Worm (Caenorhabditis elegans) whole organism, dauer: Measurements from ENCODE around the gene C35A11.2.

Experiments used
- unc-62 ChIP-seq: sonication (generic microtip); optimal IDR thresholded peaks from 2 replicates; lab custom pipeline; 2017; ENCODE audit warnings: missing biosample characterization, missing genetic modification reagents, missing genetic modification characterization

Gene C35A11.2

ce11 chrV:5410679-5411078 is 24.6 kb downstream of the C35A11.2 start, which contains the start of gene F08F3.4:
Gene F08F3.4, plus strand, starts transcription at chrV:5410955.
- TF ChIP-seq unc-62: no peak

ce11 chrV:5412808-5413405 is 26.8 kb downstream of the C35A11.2 start, which contains the start of gene F08F3.10:
Gene F08F3.10, plus strand, starts transcription at chrV:5413355.
- TF ChIP-seq unc-62: no peak

DNA sequence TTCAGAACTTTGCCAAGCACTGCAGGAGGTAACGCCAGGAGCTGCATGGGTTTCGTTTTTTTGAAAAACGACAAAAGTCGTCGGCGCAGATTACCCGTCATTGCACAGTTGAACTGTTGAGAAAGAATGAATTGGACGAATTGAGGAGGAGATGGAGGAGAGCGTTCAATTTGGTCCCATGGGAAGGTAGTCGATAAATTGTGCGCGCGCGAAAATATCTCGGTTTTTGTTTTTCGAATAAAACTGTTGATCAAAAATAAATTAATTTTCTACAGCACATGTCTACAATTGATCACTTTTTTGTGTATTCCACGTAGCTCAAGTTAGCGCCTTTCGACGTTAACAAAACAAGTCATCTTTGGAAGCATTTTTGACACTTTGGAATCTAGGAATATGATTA is 33.8 kb downstream of the C35A11.2 start, which contains the start of gene F08F3.6:
F08F3.6 (minus strand) TSS at position 153 of the 400 bp plus-strand sequence.
- no peak for TF ChIP-seq unc-62

DNA sequence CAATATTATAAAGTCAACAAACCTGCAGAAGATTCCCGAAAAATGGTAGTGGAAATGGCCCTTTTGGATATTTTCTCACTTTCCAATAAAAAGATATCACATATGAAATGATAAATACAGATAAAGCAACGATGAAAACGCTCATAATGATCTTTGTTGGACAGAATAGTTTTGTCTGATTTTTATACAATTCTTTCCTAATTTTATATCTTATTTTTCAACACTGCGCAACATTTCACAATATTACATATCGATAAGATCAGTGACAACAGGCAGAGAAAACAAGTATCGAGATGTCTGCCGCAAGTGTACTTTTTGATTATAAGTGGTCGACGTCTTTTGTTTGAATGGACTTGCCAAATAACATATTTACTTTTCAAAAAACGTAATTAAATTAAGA is 37.0 kb downstream of the C35A11.2 start, which contains the start of gene cyp-14A5:
cyp-14A5 (minus strand) TSS at position 163 of the 400 bp plus-strand sequence.
- no peak for TF ChIP-seq unc-62

DNA sequence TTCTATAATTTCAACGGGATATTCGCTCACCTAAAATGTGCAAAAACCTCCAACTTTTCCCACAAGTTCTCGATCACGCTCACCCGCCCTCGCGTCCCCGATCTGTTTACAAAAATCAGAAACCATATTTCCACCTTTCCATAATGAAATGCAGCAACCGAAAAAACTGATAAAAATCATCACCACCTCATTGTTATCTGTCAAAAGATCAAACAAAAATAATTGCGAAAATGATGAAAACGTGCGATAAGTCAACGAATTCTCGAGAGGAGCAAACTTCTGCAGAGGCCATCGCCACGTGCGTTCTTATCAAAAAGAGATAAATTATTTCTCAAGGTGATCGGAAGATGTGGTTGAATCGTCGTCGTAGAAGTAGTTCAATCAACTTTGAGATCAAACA is 38.9 kb downstream of the C35A11.2 start:
- no peak for TF ChIP-seq unc-62

DNA sequence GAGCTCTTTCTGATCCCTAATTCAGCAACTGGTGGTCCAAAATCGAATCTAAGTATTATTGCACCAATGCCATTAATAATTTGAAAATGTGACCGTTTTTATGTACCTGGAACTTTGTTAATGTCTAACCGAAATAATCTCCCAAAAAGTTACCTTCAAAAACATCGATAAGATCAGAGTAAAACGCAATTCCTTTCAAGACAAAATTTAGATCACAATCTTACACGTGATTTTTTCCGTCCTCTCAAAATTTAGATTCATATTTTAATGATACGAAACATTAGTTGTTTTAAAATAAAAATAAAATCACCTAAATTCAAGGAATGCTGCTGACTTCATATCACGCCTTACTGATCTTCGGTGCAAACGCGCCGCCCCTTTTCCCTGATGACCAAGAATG is 40.2 kb downstream of the C35A11.2 start:
- TF ChIP-seq unc-62: no peak

- no peak for TF ChIP-seq unc-62
Measured at ce11 chrV:5427860-5428259, 41.8 kb downstream of the C35A11.2 start, which contains the start of gene rhr-1. Gene rhr-1, plus strand, starts transcription at chrV:5428160.

- no peak for TF ChIP-seq unc-62
Measured at ce11 chrV:5432499-5432898, 46.4 kb downstream of the C35A11.2 start, which contains the start of gene F08F3.8. Gene F08F3.8, minus strand, starts transcription at chrV:5432599.

DNA sequence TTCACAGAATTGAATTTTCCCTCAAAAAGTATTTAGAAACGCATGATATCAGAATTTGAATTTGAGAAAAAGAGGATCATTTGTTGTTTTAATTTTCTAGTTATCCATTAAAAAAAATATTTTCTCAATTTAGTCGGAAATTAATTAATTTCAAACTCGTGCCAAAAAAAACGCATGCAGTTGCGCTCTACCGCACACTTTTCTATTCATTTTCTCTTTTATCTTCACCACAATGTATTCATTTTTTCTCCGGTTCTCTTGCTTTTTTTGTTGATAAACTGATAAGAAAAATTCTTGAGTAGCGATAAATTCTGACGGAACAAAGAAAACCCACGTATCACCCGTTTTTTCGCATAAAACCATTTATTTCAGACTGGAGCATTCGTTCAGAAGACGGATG is 46.9 kb downstream of the C35A11.2 start, which contains the start of gene acl-6:
acl-6 (plus strand) TSS at position 367 of the 400 bp plus-strand sequence.
- TF ChIP-seq unc-62: no peak
